Worm (Caenorhabditis elegans) whole organism, L4 larva: ENCODE measurements around the gene cyp-33B1.

Source experiments
- F10B5.3 ChIP-seq: sonication (generic microtip); optimal IDR thresholded peaks from 2 replicates; lab custom pipeline; 2016; ENCODE audit warnings: mild to moderate bottlenecking, missing genetic modification characterization, missing compliant biosample characterization
- F37D6.2 ChIP-seq: sonication (generic microtip); optimal IDR thresholded peaks from 2 replicates; lab custom pipeline; 2016; ENCODE audit warnings: mild to moderate bottlenecking, missing genetic modification characterization, missing compliant biosample characterization
- F44E2.7 ChIP-seq: fragments of 200-800 bp; sonication (Bioruptor generic); IDR thresholded peaks from 2 replicates; pipeline ENCODE4 v2.1.2; 2022; ENCODE audit warnings: missing genetic modification characterization, missing compliant biosample characterization
- R02D3.7 ChIP-seq: fragments of 150-350 bp; sonication (generic microtip); optimal IDR thresholded peaks from 3 replicates; lab custom pipeline; 2014; ENCODE audit warnings: missing biosample characterization, missing genetic modification characterization
- T20F7.1 ChIP-seq: fragments of 200-800 bp; sonication (Bioruptor generic); optimal IDR thresholded peaks from 2 replicates; lab custom pipeline; 2018; ENCODE audit warnings: mild to moderate bottlenecking, missing genetic modification characterization, missing compliant biosample characterization
- Y105C5A.15 ChIP-seq: fragments of 200-800 bp; sonication (Bioruptor generic); IDR thresholded peaks from 2 replicates; pipeline ENCODE4 v1.3.6; 2022; ENCODE audit warnings: missing genetic modification characterization, missing compliant biosample characterization
- Y75B8A.6 ChIP-seq: fragments of 200-800 bp; sonication (Bioruptor generic); IDR thresholded peaks from 2 replicates; pipeline ENCODE4 v1.3.6; 2022; ENCODE audit warnings: missing genetic modification reagents, missing genetic modification characterization, missing compliant biosample characterization
- ZK546.5 ChIP-seq, 2 experiments: sonication (generic microtip); optimal IDR thresholded peaks; 2 replicates each; lab custom pipeline; 2017; ENCODE audit warnings: missing biosample characterization in 2 of 2, missing genetic modification characterization in 2 of 2
- aha-1 ChIP-seq: fragments of 150-350 bp; peaks from one replicate; lab custom pipeline; 2014; ENCODE audit warnings: missing biosample characterization, missing genetic modification characterization
- ama-1 ChIP-seq: fragments of 150-350 bp; optimal IDR thresholded peaks from 2 replicates; lab custom pipeline; 2014; ENCODE audit warnings: inconsistent platforms, mixed read lengths
- ceh-28 ChIP-seq: fragments of 150-350 bp; optimal IDR thresholded peaks from 2 replicates; lab custom pipeline; 2014; ENCODE audit warnings: missing biosample characterization, missing genetic modification reagents, missing genetic modification characterization
- ceh-44 ChIP-seq: fragments of 200-800 bp; sonication (Bioruptor generic); IDR thresholded peaks from 2 replicates; pipeline ENCODE4 v1.3.6; 2022; ENCODE audit warnings: missing genetic modification reagents, missing genetic modification characterization, missing compliant biosample characterization
- ceh-82 ChIP-seq: sonication (generic microtip); optimal IDR thresholded peaks from 2 replicates; lab custom pipeline; 2017; ENCODE audit warnings: missing biosample characterization, missing genetic modification characterization
- cey-2 ChIP-seq: sonication (generic microtip); optimal IDR thresholded peaks from 3 replicates; lab custom pipeline; 2017; ENCODE audit warnings: missing genetic modification characterization, mild to moderate bottlenecking, missing compliant biosample characterization, antibody characterized with exemption, borderline replicate concordance; ENCODE audit not compliant: insufficient read depth
- daf-12 ChIP-seq: fragments of 150-350 bp; optimal IDR thresholded peaks from 2 replicates; lab custom pipeline; 2014; ENCODE audit warnings: missing biosample characterization, missing genetic modification reagents, missing genetic modification characterization
- daf-8 ChIP-seq: fragments of 200-800 bp; sonication (Bioruptor generic); IDR thresholded peaks from 2 replicates; pipeline ENCODE4 v1.3.6; 2022; ENCODE audit warnings: missing genetic modification characterization, missing compliant biosample characterization
- dmd-6 ChIP-seq: fragments of 200-800 bp; sonication (Bioruptor generic); IDR thresholded peaks from 2 replicates; pipeline ENCODE4 v1.3.6; 2022; ENCODE audit warnings: missing genetic modification reagents, missing genetic modification characterization, missing compliant biosample characterization
- dmd-9 ChIP-seq: fragments of 200-800 bp; sonication (Bioruptor generic); IDR thresholded peaks from 2 replicates; pipeline ENCODE4 v1.3.6; 2022; ENCODE audit warnings: missing genetic modification reagents, missing genetic modification characterization, missing compliant biosample characterization
- egl-27 ChIP-seq: sonication (generic microtip); optimal IDR thresholded peaks from 3 replicates; lab custom pipeline; 2017; ENCODE audit warnings: missing biosample characterization, missing genetic modification reagents, missing genetic modification characterization
- egl-43 ChIP-seq: fragments of 200-800 bp; sonication (Bioruptor generic); IDR thresholded peaks from 2 replicates; pipeline ENCODE4 v1.3.6; 2022; ENCODE audit warnings: missing genetic modification reagents, missing genetic modification characterization, missing compliant biosample characterization
- fkh-10 ChIP-seq: fragments of 150-350 bp; optimal IDR thresholded peaks from 2 replicates; lab custom pipeline; 2014; ENCODE audit warnings: missing biosample characterization, missing genetic modification reagents, missing genetic modification characterization
- fos-1 ChIP-seq: fragments of 150-350 bp; optimal IDR thresholded peaks from 2 replicates; lab custom pipeline; 2014; ENCODE audit warnings: missing biosample characterization, missing genetic modification characterization
- gei-8 ChIP-seq: fragments of 200-800 bp; sonication (Bioruptor generic); optimal IDR thresholded peaks from 2 replicates; lab custom pipeline; 2018; ENCODE audit warnings: mild to moderate bottlenecking, missing genetic modification characterization, missing compliant biosample characterization
- hlh-11 ChIP-seq: fragments of 200-800 bp; sonication (Bioruptor generic); optimal IDR thresholded peaks from 2 replicates; lab custom pipeline; 2018; ENCODE audit warnings: mild to moderate bottlenecking, missing genetic modification characterization, missing compliant biosample characterization
- lim-7 ChIP-seq: fragments of 200-800 bp; sonication (Bioruptor generic); IDR thresholded peaks from 2 replicates; pipeline ENCODE4 v1.3.6; 2022; ENCODE audit warnings: missing genetic modification characterization, missing compliant biosample characterization
- lin-15B ChIP-seq: fragments of 150-350 bp; sonication (generic microtip); optimal IDR thresholded peaks from 3 replicates; lab custom pipeline; 2014; ENCODE audit warnings: missing biosample characterization, missing genetic modification characterization
- lin-29 ChIP-seq: fragments of 200-800 bp; sonication (Bioruptor generic); IDR thresholded peaks from 2 replicates; pipeline ENCODE4 v1.3.6; 2022; ENCODE audit warnings: missing genetic modification reagents, missing genetic modification characterization, missing compliant biosample characterization
- lin-39 ChIP-seq: fragments of 150-350 bp; optimal IDR thresholded peaks from 2 replicates; lab custom pipeline; 2014; ENCODE audit warnings: missing biosample characterization, missing genetic modification reagents, missing genetic modification characterization
- lsy-2 ChIP-seq, 2 experiments: fragments of 150-350 bp in 1 of 2; sonication (generic microtip) in 1 of 2; optimal IDR thresholded peaks; 2 replicates each; lab custom pipeline; 2014 to 2017; ENCODE audit warnings: missing biosample characterization in 2 of 2, missing genetic modification characterization in 2 of 2
- madf-9 ChIP-seq: fragments of 200-800 bp; sonication (Bioruptor generic); conservative IDR thresholded peaks from 2 replicates; pipeline ENCODE4 v1.3.6; 2022; ENCODE audit warnings: missing genetic modification reagents, missing genetic modification characterization, missing compliant biosample characterization
- mes-2 ChIP-seq: sonication (generic microtip); optimal IDR thresholded peaks from 2 replicates; lab custom pipeline; 2016; ENCODE audit warnings: missing genotype, mild to moderate bottlenecking, missing genetic modification characterization, missing compliant biosample characterization; ENCODE audit not compliant: poor library complexity, severe bottlenecking
- nhr-10 ChIP-seq: fragments of 150-350 bp; optimal IDR thresholded peaks from 2 replicates; lab custom pipeline; 2014; ENCODE audit warnings: missing biosample characterization, missing genetic modification characterization
- nhr-28 ChIP-seq: fragments of 150-350 bp; optimal IDR thresholded peaks from 2 replicates; lab custom pipeline; 2014; ENCODE audit warnings: missing biosample characterization, missing genetic modification characterization
- nhr-48 ChIP-seq: sonication (generic microtip); optimal IDR thresholded peaks from 2 replicates; lab custom pipeline; 2016; ENCODE audit warnings: mild to moderate bottlenecking, missing genetic modification characterization, missing compliant biosample characterization
- nhr-76 ChIP-seq: fragments of 150-350 bp; optimal IDR thresholded peaks from 2 replicates; lab custom pipeline; 2014; ENCODE audit warnings: missing biosample characterization, missing genetic modification characterization
- nhr-77 ChIP-seq: fragments of 150-350 bp; optimal IDR thresholded peaks from 2 replicates; lab custom pipeline; 2014; ENCODE audit warnings: missing biosample characterization, missing genetic modification characterization
- set-16 ChIP-seq: fragments of 200-800 bp; sonication (Bioruptor generic); IDR thresholded peaks from 2 replicates; pipeline ENCODE4 v1.3.6; 2022; ENCODE audit warnings: missing genetic modification reagents, missing genetic modification characterization, missing compliant biosample characterization
- snpc-1.2 ChIP-seq: fragments of 200-800 bp; sonication (Bioruptor generic); IDR thresholded peaks from 2 replicates; pipeline ENCODE4 v1.3.6; 2022; ENCODE audit warnings: missing genetic modification reagents, missing genetic modification characterization, missing compliant biosample characterization
- snpc-4 ChIP-seq: fragments of 150-350 bp; optimal IDR thresholded peaks from 2 replicates; lab custom pipeline; 2014; ENCODE audit warnings: missing biosample characterization, missing genetic modification characterization
- spr-1 ChIP-seq: sonication (generic microtip); optimal IDR thresholded peaks from 2 replicates; lab custom pipeline; 2016; ENCODE audit warnings: mild to moderate bottlenecking, missing genetic modification characterization, missing compliant biosample characterization
- tag-97 ChIP-seq: fragments of 200-800 bp; sonication (Bioruptor generic); IDR thresholded peaks from 2 replicates; pipeline ENCODE4 v1.3.6; 2022; ENCODE audit warnings: missing genetic modification characterization, missing compliant biosample characterization
- unc-130 ChIP-seq: sonication (generic microtip); optimal IDR thresholded peaks from 2 replicates; lab custom pipeline; 2016; ENCODE audit warnings: missing genetic modification reagents, missing genetic modification characterization, missing compliant biosample characterization
- unc-62 ChIP-seq, 3 experiments: fragments of 150-350 bp in 1 of 3; sonication (generic microtip); optimal IDR thresholded peaks in 2 of 3; peaks in 1 of 3; 1 replicate in 1 of 3; 2 replicates in 2 of 3; lab custom pipeline; 2014 to 2017; ENCODE audit warnings: missing biosample characterization in 3 of 3, missing genetic modification characterization in 3 of 3, missing genetic modification reagents in 3 of 3, missing genotype in 1 of 3
- zag-1 ChIP-seq: fragments of 150-350 bp; optimal IDR thresholded peaks from 2 replicates; lab custom pipeline; 2014; ENCODE audit warnings: missing biosample characterization, missing genetic modification characterization
- zfp-3 ChIP-seq: fragments of 200-800 bp; sonication (Bioruptor generic); conservative IDR thresholded peaks from 2 replicates; pipeline ENCODE4 v1.3.6; 2022; ENCODE audit warnings: missing genetic modification reagents, missing genetic modification characterization, missing compliant biosample characterization
- zip-11 ChIP-seq: fragments of 200-800 bp; sonication (Bioruptor generic); IDR thresholded peaks from 2 replicates; pipeline ENCODE4 v1.3.6; 2022; ENCODE audit warnings: missing genetic modification characterization, missing compliant biosample characterization

Gene cyp-33B1

ce11 chrV:9056253-9056652 lies 15.1 kb downstream of the cyp-33B1 start, which contains the start of gene C25E10.10:
Gene C25E10.10, minus strand, starts transcription at chrV:9056353.
- no peak for TF ChIP-seq lin-15B (tag; lab: Kevin White, UChicago)
- no peak for TF ChIP-seq egl-27 (tag; lab: Kevin White, UChicago)
- no peak for TF ChIP-seq zfp-3 (GFP tag; lab: Robert Waterston, UW)

ce11 chrV:9058627-9059026 lies 17.5 kb downstream of the cyp-33B1 start, which contains the start of gene C25E10.11:
Gene C25E10.11, minus strand, starts transcription at chrV:9058727.
- no peak for TF ChIP-seq lin-29 (GFP tag; lab: Robert Waterston, UW)
- TF ChIP-seq set-16 (GFP tag; lab: Robert Waterston, UW), result no peak
- TF ChIP-seq zag-1 (tag; lab: Kevin White, UChicago), result no peak
- TF ChIP-seq lsy-2 (tag; optimal IDR thresholded peaks at IDR 0.05; lab: Kevin White, UChicago), result no peak
- no peak for TF ChIP-seq cey-2
- TF ChIP-seq lin-39 (tag; lab: Kevin White, UChicago), result no peak
- no peak for TF ChIP-seq unc-62 (GFP tag; optimal IDR thresholded peaks at IDR 0.05 in 1 of 2; lab: Kevin White, UChicago)
- TF ChIP-seq unc-62 (tag; optimal IDR thresholded peaks at IDR 0.05; lab: Kevin White, UChicago), result no peak
- no peak for TF ChIP-seq daf-12 (tag; lab: Kevin White, UChicago)
- TF ChIP-seq R02D3.7, result no peak
- no peak for TF ChIP-seq snpc-4 (tag; lab: Kevin White, UChicago)
- no peak for TF ChIP-seq F10B5.3
- TF ChIP-seq fos-1 (tag; lab: Kevin White, UChicago), result no peak
- TF ChIP-seq ama-1 (lab: Kevin White, UChicago), result no peak
- TF ChIP-seq T20F7.1 (GFP tag; lab: Kevin White, UChicago), result no peak
- no peak for TF ChIP-seq nhr-28
- TF ChIP-seq, all 104 proteins: peak for 0

ce11 chrV:9059468-9059867 lies 18.3 kb downstream of the cyp-33B1 start, which contains the start of the genes C25E10.16 and C25E10.13:
Gene C25E10.16, minus strand, starts transcription at chrV:9059568.
Gene C25E10.13, plus strand, starts transcription at chrV:9059723.
- TF ChIP-seq nhr-28 (no peak), Y75B8A.6 (no peak), tag-97 (no peak), mes-2 (no peak), zip-11 (GFP tag; lab: Robert Waterston, UW) (no peak), madf-9 (GFP tag; lab: Robert Waterston, UW) (no peak), dmd-9 (GFP tag; lab: Robert Waterston, UW) (no peak), spr-1 (tag; lab: Kevin White, UChicago) (no peak), lsy-2 (tag; optimal IDR thresholded peaks at IDR 0.05; lab: Kevin White, UChicago) (no peak), zag-1 (tag; lab: Kevin White, UChicago) (no peak), ceh-82 (tag; lab: Kevin White, UChicago) (no peak), gei-8 (GFP tag; lab: Kevin White, UChicago) (no peak), dmd-6 (GFP tag; lab: Robert Waterston, UW) (no peak), Y105C5A.15 (GFP tag; lab: Robert Waterston, UW) (no peak), fkh-10 (GFP tag; lab: Kevin White, UChicago) (no peak), egl-43 (no peak), nhr-10 (no peak), nhr-48 (tag; lab: Kevin White, UChicago) (no peak)
- TF ChIP-seq, all 104 proteins: peak for 0

- no peak for TF ChIP-seq nhr-76
- TF ChIP-seq egl-43, result no peak
- TF ChIP-seq nhr-77 (tag; lab: Kevin White, UChicago), result no peak
- no peak for TF ChIP-seq nhr-10
- TF ChIP-seq ceh-28 (tag; lab: Kevin White, UChicago), result no peak
- TF ChIP-seq zip-11 (GFP tag; lab: Robert Waterston, UW), result no peak
- TF ChIP-seq ceh-44 (GFP tag; lab: Robert Waterston, UW), result no peak
- TF ChIP-seq daf-8 (GFP tag; lab: Robert Waterston, UW), result no peak
- TF ChIP-seq snpc-1.2 (GFP tag; lab: Robert Waterston, UW), result no peak
- TF ChIP-seq F37D6.2, result no peak
- TF ChIP-seq F44E2.7, result no peak
- no peak for TF ChIP-seq gei-8 (GFP tag; lab: Kevin White, UChicago)
- no peak for TF ChIP-seq lim-7 (GFP tag; lab: Robert Waterston, UW)
- TF ChIP-seq unc-130 (GFP tag; lab: Kevin White, UChicago), result no peak
- no peak for TF ChIP-seq dmd-9 (GFP tag; lab: Robert Waterston, UW)
- no peak for TF ChIP-seq ama-1 (lab: Kevin White, UChicago)
- TF ChIP-seq aha-1 (tag; lab: Kevin White, UChicago), result no peak
- no peak for TF ChIP-seq hlh-11
- TF ChIP-seq ZK546.5 (tag; optimal IDR thresholded peaks at IDR 0.05; lab: Kevin White, UChicago), result no peak
- no peak for TF ChIP-seq egl-27 (tag; lab: Kevin White, UChicago)
Observed at ce11 chrV:9062341-9062740, 21.2 kb downstream of the cyp-33B1 start, which contains the start of gene C25E10.12. Gene C25E10.12, minus strand, starts transcription at chrV:9062441.
